Worm (Caenorhabditis elegans) whole organism, mixed stage, embryonic: Measurements from ENCODE around the gene ads-1.

Experiments used
- bed-3 ChIP-seq: fragments of 200-800 bp; sonication (Bioruptor generic); optimal IDR thresholded peaks from 3 replicates; lab custom pipeline; 2018; ENCODE audit warnings: mild to moderate bottlenecking, missing genetic modification characterization, moderate library complexity, missing compliant biosample characterization
- elt-3 ChIP-seq: fragments of 150-350 bp; optimal IDR thresholded peaks from 2 replicates; lab custom pipeline; 2014; ENCODE audit warnings: missing biosample characterization, missing genetic modification characterization
- flh-1 ChIP-seq: fragments of 200-800 bp; sonication (Bioruptor generic); optimal IDR thresholded peaks from 2 replicates; lab custom pipeline; 2018; ENCODE audit warnings: mild to moderate bottlenecking, missing genetic modification characterization, moderate library complexity, missing compliant biosample characterization
- ham-2 ChIP-seq: fragments of 200-800 bp; sonication (Bioruptor generic); optimal IDR thresholded peaks from 2 replicates; lab custom pipeline; 2018; ENCODE audit warnings: mild to moderate bottlenecking, missing genetic modification characterization, missing compliant biosample characterization
- hlh-1 ChIP-seq: fragments of 150-350 bp; optimal IDR thresholded peaks from 2 replicates; lab custom pipeline; 2014; ENCODE audit warnings: missing biosample characterization, missing genetic modification reagents, missing genetic modification characterization
- lsy-2 ChIP-seq: fragments of 150-350 bp; optimal IDR thresholded peaks from 2 replicates; lab custom pipeline; 2014; ENCODE audit warnings: missing biosample characterization, missing genetic modification characterization
- mab-5 ChIP-seq: fragments of 150-350 bp; optimal IDR thresholded peaks from 2 replicates; lab custom pipeline; 2014; ENCODE audit warnings: missing biosample characterization, missing genetic modification characterization
- mep-1 ChIP-seq: fragments of 150-350 bp; optimal IDR thresholded peaks from 2 replicates; lab custom pipeline; 2017; ENCODE audit warnings: missing biosample characterization, missing genetic modification reagents, missing genetic modification characterization, inconsistent platforms
- nhr-76 ChIP-seq: sonication (generic microtip); optimal IDR thresholded peaks from 2 replicates; lab custom pipeline; 2017; ENCODE audit warnings: missing biosample characterization, missing genetic modification characterization
- pha-4 ChIP-seq: fragments of 150-350 bp; optimal IDR thresholded peaks from 2 replicates; lab custom pipeline; 2018; ENCODE audit warnings: missing biosample characterization, missing genetic modification reagents, missing genetic modification characterization
- snpc-4 ChIP-seq: fragments of 150-350 bp; optimal IDR thresholded peaks from 2 replicates; lab custom pipeline; 2014; ENCODE audit warnings: missing biosample characterization, missing genetic modification characterization
- sptf-1 ChIP-seq: sonication (generic microtip); optimal IDR thresholded peaks from 2 replicates; lab custom pipeline; 2017; ENCODE audit warnings: mild to moderate bottlenecking, missing genetic modification characterization, moderate library complexity, missing compliant biosample characterization
- tbx-8 ChIP-seq: fragments of 200-800 bp; sonication (Bioruptor generic); optimal IDR thresholded peaks from 2 replicates; lab custom pipeline; 2018; ENCODE audit warnings: mild to moderate bottlenecking, missing genetic modification characterization, moderate library complexity, missing compliant biosample characterization
- unc-39 ChIP-seq: fragments of 150-350 bp; optimal IDR thresholded peaks from 2 replicates; lab custom pipeline; 2014; ENCODE audit warnings: missing biosample characterization, missing genetic modification characterization
- unc-62 ChIP-seq: fragments of 150-350 bp; optimal IDR thresholded peaks from 2 replicates; lab custom pipeline; 2014; ENCODE audit warnings: missing biosample characterization, missing genetic modification reagents, missing genetic modification characterization
- ztf-11 ChIP-seq: fragments of 150-350 bp; optimal IDR thresholded peaks from 2 replicates; lab custom pipeline; 2014; ENCODE audit warnings: missing biosample characterization, missing genetic modification characterization

ads-1 gene

ce11 chrIII:264790-265189 is 33.6 kb downstream of the ads-1 start, which contains the start of gene xpd-1:
TSS of gene xpd-1 (plus strand) at chrIII:265090.
- TF ChIP-seq pha-4 (tag; lab: Kevin White, UChicago) = no peak

- TF ChIP-seq elt-3 (tag; lab: Kevin White, UChicago) (no peak), sptf-1 (no peak), bed-3 (GFP tag; lab: Kevin White, UChicago) (no peak), snpc-4 (no peak), ham-2 (GFP tag; lab: Kevin White, UChicago) (no peak), lsy-2 (tag; lab: Kevin White, UChicago) (no peak), pha-4 (tag; lab: Kevin White, UChicago) (no peak), tbx-8 (GFP tag; lab: Kevin White, UChicago) (no peak), ztf-11 (no peak), flh-1 (no peak), nhr-76 (tag; lab: Kevin White, UChicago) (no peak)
Observed at ce11 chrIII:254235-254634, 44.1 kb downstream of the ads-1 start, which contains the start of gene Y50D7A.3. TSS of gene Y50D7A.3 (plus strand) at chrIII:254535.

- TF ChIP-seq ham-2 (GFP tag; lab: Kevin White, UChicago) = no peak
- TF ChIP-seq unc-62 (GFP tag; lab: Kevin White, UChicago) = no peak
- TF ChIP-seq unc-39 (tag; lab: Kevin White, UChicago) = no peak
- no peak for TF ChIP-seq mab-5
- TF ChIP-seq mep-1 (tag; lab: Kevin White, UChicago) = no peak
- no peak for TF ChIP-seq hlh-1 (tag; lab: Kevin White, UChicago)
Observed at ce11 chrIII:251410-251809, 46.9 kb downstream of the ads-1 start.
